Worm (Caenorhabditis elegans): ENCODE measurements around the gene dhs-26.

dhs-26 gene

DNA sequence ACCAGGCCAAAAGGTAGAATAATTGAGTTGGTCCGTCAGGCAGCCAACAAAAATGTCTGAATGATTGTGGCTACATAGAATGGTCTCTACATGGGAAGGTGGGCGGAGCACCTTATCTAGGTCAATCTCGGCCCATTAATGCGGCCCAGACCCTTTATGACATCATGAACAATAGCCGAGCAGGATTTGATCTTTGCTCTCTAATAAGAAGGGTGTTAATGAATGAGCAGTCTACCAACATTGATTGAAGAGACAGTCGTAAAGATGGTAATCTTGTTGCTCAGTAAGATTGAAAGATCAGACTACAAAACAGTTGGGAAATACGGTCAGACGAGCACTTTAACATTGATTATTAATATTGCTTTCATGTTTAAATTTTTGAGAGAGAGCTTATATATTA lies 38.1 kb upstream of the dhs-26 start:
- TF ChIP-seq ham-2 (GFP tag; optimal IDR thresholded peaks at IDR 0.05) (no peak), elt-1 (tag; optimal IDR thresholded peaks at IDR 0.05; ENCODE audit: borderline replicate concordance, insufficient read depth) (peak; percentile 76), M03D4.4 (tag; optimal IDR thresholded peaks at IDR 0.05) (no peak), nhr-76 (tag; optimal IDR thresholded peaks at IDR 0.05) (no peak), blmp-1 (tag; optimal IDR thresholded peaks at IDR 0.05) (no peak), tbx-8 (GFP tag; optimal IDR thresholded peaks at IDR 0.05) (no peak), elt-3 (tag; optimal IDR thresholded peaks at IDR 0.05) (no peak), nhr-2 (tag; optimal IDR thresholded peaks at IDR 0.05) (peak; percentile 86), ces-1 (GFP tag; optimal IDR thresholded peaks at IDR 0.05) (no peak)

ce11 chrX:3399917-3400316 lies 37.6 kb upstream of the dhs-26 start, which contains the start of gene cht-1:
Gene cht-1, minus strand, starts transcription at chrX:3400017.
- TF ChIP-seq unc-62 (GFP tag; optimal IDR thresholded peaks at IDR 0.05) (no peak), ces-1 (GFP tag; optimal IDR thresholded peaks at IDR 0.05) (no peak), hlh-1 (tag; optimal IDR thresholded peaks at IDR 0.05) (no peak), bed-3 (GFP tag; optimal IDR thresholded peaks at IDR 0.05) (no peak), elt-3 (tag; optimal IDR thresholded peaks at IDR 0.05) (no peak), nhr-76 (tag; optimal IDR thresholded peaks at IDR 0.05) (no peak), zip-8 (tag; optimal IDR thresholded peaks at IDR 0.05) (no peak), mab-5 (tag; optimal IDR thresholded peaks at IDR 0.05) (no peak), M03D4.4 (tag; optimal IDR thresholded peaks at IDR 0.05) (no peak), nhr-12 (tag; optimal IDR thresholded peaks at IDR 0.05) (no peak), ceh-83 (GFP tag; optimal IDR thresholded peaks at IDR 0.05) (no peak)

DNA sequence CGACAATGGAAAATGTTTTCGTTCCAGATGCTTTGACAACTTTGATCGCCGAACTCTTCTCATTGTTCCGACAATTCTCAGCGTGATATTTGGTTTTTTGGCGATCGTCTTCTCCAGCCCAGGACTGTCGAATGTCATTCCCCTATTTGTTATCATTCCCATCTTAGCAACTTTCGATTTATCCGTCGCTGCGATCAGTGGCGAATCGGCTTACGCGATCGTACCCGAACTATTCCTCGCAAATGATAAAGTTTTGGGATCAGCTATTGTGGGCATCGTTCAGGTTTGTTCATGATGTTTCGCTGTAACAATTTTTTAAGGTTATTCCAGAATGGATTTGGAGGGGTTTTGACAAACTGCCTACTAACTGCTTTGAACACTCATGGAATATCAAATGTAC lies 34.4 kb upstream of the dhs-26 start:
- TF ChIP-seq ces-1 (GFP tag; optimal IDR thresholded peaks at IDR 0.05) (no peak), nhr-2 (tag; optimal IDR thresholded peaks at IDR 0.05) (no peak), elt-1 (tag; optimal IDR thresholded peaks at IDR 0.05; ENCODE audit: borderline replicate concordance, insufficient read depth) (peak; percentile 83), nhr-12 (tag; optimal IDR thresholded peaks at IDR 0.05) (no peak), lin-32 (GFP tag; optimal IDR thresholded peaks at IDR 0.05) (no peak), sptf-1 (tag; optimal IDR thresholded peaks at IDR 0.05) (no peak), nhr-28 (tag; optimal IDR thresholded peaks at IDR 0.05) (no peak)

ce11 chrX:3393562-3393961 lies 31.3 kb upstream of the dhs-26 start, which contains the start of gene slcf-2:
Gene slcf-2, plus strand, starts transcription at chrX:3393862.
- TF ChIP-seq ces-1 (GFP tag; optimal IDR thresholded peaks at IDR 0.05) (no peak), mab-5 (tag; optimal IDR thresholded peaks at IDR 0.05) (no peak), nhr-2 (tag; optimal IDR thresholded peaks at IDR 0.05) (no peak), sem-2 (GFP tag; optimal IDR thresholded peaks at IDR 0.05) (no peak), hlh-1 (tag; optimal IDR thresholded peaks at IDR 0.05) (no peak), snpc-4 (tag; optimal IDR thresholded peaks at IDR 0.05) (no peak), zip-8 (tag; optimal IDR thresholded peaks at IDR 0.05) (no peak), elt-3 (tag; optimal IDR thresholded peaks at IDR 0.05) (no peak), unc-62 (GFP tag; optimal IDR thresholded peaks at IDR 0.05) (no peak), nhr-76 (tag; optimal IDR thresholded peaks at IDR 0.05) (no peak), lin-13 (tag; optimal IDR thresholded peaks at IDR 0.05) (no peak), mep-1 (tag; optimal IDR thresholded peaks at IDR 0.05) (no peak), M03D4.4 (tag; optimal IDR thresholded peaks at IDR 0.05) (no peak), nhr-237 (tag; optimal IDR thresholded peaks at IDR 0.05) (no peak), bed-3 (GFP tag; optimal IDR thresholded peaks at IDR 0.05) (no peak), lsy-2 (tag; optimal IDR thresholded peaks at IDR 0.05) (no peak), unc-39 (tag; optimal IDR thresholded peaks at IDR 0.05) (no peak), cnd-1 (tag; optimal IDR thresholded peaks at IDR 0.05) (no peak), blmp-1 (tag; optimal IDR thresholded peaks at IDR 0.05) (no peak), ceh-39 (tag; optimal IDR thresholded peaks at IDR 0.05) (no peak)

DNA sequence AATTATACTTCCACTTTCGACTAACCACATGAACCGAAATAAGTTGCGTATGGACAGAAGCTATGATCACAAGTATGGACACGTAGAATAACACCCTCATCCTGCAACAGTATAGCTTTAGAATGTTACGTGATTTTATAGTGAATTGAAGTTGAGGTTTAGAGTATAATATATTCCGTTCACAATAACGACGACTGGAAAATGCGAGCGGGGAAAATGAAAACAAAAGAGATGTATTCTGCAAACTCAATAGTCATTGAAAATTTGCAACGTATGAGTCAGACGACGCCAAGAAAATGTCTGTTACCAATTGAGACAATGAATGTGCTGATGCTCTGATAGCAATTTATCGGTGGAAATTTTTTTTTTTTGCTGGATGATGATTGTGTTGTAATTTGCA lies 23.1 kb upstream of the dhs-26 start, which contains the start of gene acp-1:
acp-1 (minus strand) TSS at position 101 of the 400 bp plus-strand sequence.
- no peak for TF ChIP-seq mep-1 (tag; optimal IDR thresholded peaks at IDR 0.05)
- TF ChIP-seq unc-39 (tag; optimal IDR thresholded peaks at IDR 0.05): no peak

ce11 chrX:3380167-3380566 lies 17.9 kb upstream of the dhs-26 start, which contains the start of gene ZK563.7:
Gene ZK563.7, plus strand, starts transcription at chrX:3380467.
- TF ChIP-seq zip-8 (tag; optimal IDR thresholded peaks at IDR 0.05) (no peak), elt-1 (tag; optimal IDR thresholded peaks at IDR 0.05; ENCODE audit: borderline replicate concordance, insufficient read depth) (no peak), pha-4 (tag; optimal IDR thresholded peaks at IDR 0.05) (no peak), flh-1 (GFP tag; optimal IDR thresholded peaks at IDR 0.05) (no peak), ces-1 (GFP tag; optimal IDR thresholded peaks at IDR 0.05) (no peak), mls-2 (tag; optimal IDR thresholded peaks at IDR 0.05) (no peak), M03D4.4 (tag; optimal IDR thresholded peaks at IDR 0.05) (no peak), lin-32 (GFP tag; optimal IDR thresholded peaks at IDR 0.05) (no peak), hlh-1 (tag; optimal IDR thresholded peaks at IDR 0.05) (no peak), cnd-1 (tag; optimal IDR thresholded peaks at IDR 0.05) (no peak), lsy-2 (tag; optimal IDR thresholded peaks at IDR 0.05) (no peak), ceh-83 (GFP tag; optimal IDR thresholded peaks at IDR 0.05) (no peak), ham-2 (GFP tag; optimal IDR thresholded peaks at IDR 0.05) (no peak), nhr-28 (tag; optimal IDR thresholded peaks at IDR 0.05) (no peak), nhr-12 (tag; optimal IDR thresholded peaks at IDR 0.05) (no peak), ceh-39 (tag; optimal IDR thresholded peaks at IDR 0.05) (no peak)

Data from whole organism, mixed stage, embryonic.